Fruit fly (Drosophila melanogaster) whole organism, wandering third instar larva: Measurements from ENCODE around the gene CG43402.

Experiments
- Abd-B ChIP-seq: fragments of >200 bp; optimal IDR thresholded peaks from 2 replicates; lab custom pipeline; 2017; ENCODE audit warnings: missing biosample characterization, missing genetic modification characterization
- CG32264 ChIP-seq: fragments of 200-800 bp; sonication (Bioruptor generic); optimal IDR thresholded peaks from 2 replicates; lab custom pipeline; 2016; ENCODE audit warnings: missing biosample characterization, missing genetic modification characterization
- CG9705 ChIP-seq: fragments of 200-800 bp; sonication (Bioruptor generic); optimal IDR thresholded peaks from 2 replicates; lab custom pipeline; 2018; ENCODE audit warnings: missing biosample characterization, mild to moderate bottlenecking, missing genetic modification characterization
- CrebA ChIP-seq: fragments of 200-800 bp; sonication (Bioruptor generic); optimal IDR thresholded peaks from 2 replicates; lab custom pipeline; 2016; ENCODE audit warnings: missing biosample characterization, mild to moderate bottlenecking, missing genetic modification characterization, borderline replicate concordance
- Dif ChIP-seq: fragments of 200-275, 200-300 bp; sonication (Bioruptor generic); optimal IDR thresholded peaks from 2 replicates; lab custom pipeline; 2018; ENCODE audit warnings: missing biosample characterization, missing genetic modification characterization; ENCODE audit not compliant: partially characterized antibody
- GATAd ChIP-seq: sonication (Bioruptor generic); optimal IDR thresholded peaks from 2 replicates; lab custom pipeline; 2016; ENCODE audit warnings: missing biosample characterization, missing genetic modification characterization
- HLH106 ChIP-seq: fragments of 200-800 bp; optimal IDR thresholded peaks from 3 replicates; lab custom pipeline; 2019; ENCODE audit warnings: missing biosample characterization, mild to moderate bottlenecking, missing genetic modification characterization, moderate library complexity
- Hr78 ChIP-seq: fragments of >200 bp; optimal IDR thresholded peaks from 2 replicates; lab custom pipeline; 2017; ENCODE audit warnings: missing biosample characterization, missing genetic modification characterization
- Hr83 ChIP-seq: fragments of 200-300 bp; sonication (Bioruptor generic); optimal IDR thresholded peaks from 2 replicates; lab custom pipeline; 2016; ENCODE audit warnings: missing biosample characterization, mild to moderate bottlenecking, missing genetic modification characterization, moderate library complexity; ENCODE audit not compliant: poor library complexity, severe bottlenecking
- Jra ChIP-seq: sonication (Bioruptor generic); optimal IDR thresholded peaks from 2 replicates; lab custom pipeline; 2016; ENCODE audit warnings: missing biosample characterization, missing genetic modification characterization
- Mio ChIP-seq: sonication (Bioruptor generic); optimal IDR thresholded peaks from 2 replicates; lab custom pipeline; 2016; ENCODE audit warnings: missing biosample characterization, missing genetic modification characterization
- Myc ChIP-seq: fragments of >200 bp; optimal IDR thresholded peaks from 2 replicates; lab custom pipeline; 2017
- OdsH ChIP-seq: fragments of 200-800 bp; sonication (Bioruptor generic); optimal IDR thresholded peaks from 2 replicates; lab custom pipeline; 2016; ENCODE audit warnings: missing biosample characterization, mild to moderate bottlenecking, missing genetic modification characterization
- Rel ChIP-seq, 2 experiments: fragments of 200-800 bp; sonication (Bioruptor generic) in 1 of 2; optimal IDR thresholded peaks; 2 replicates in 1 of 2; 3 replicates in 1 of 2; lab custom pipeline; 2016 to 2019; ENCODE audit warnings: mild to moderate bottlenecking in 2 of 2, missing biosample characterization in 2 of 2, missing genetic modification characterization in 2 of 2, moderate library complexity in 1 of 2
- Sp1 ChIP-seq: fragments of 200-800 bp; sonication (Bioruptor generic); optimal IDR thresholded peaks from 3 replicates; lab custom pipeline; 2019; ENCODE audit warnings: missing biosample characterization, mild to moderate bottlenecking, missing genetic modification characterization, moderate library complexity
- Vsx2 ChIP-seq: fragments of 200-300, 225-300 bp; sonication (Bioruptor generic); optimal IDR thresholded peaks from 2 replicates; lab custom pipeline; 2018; ENCODE audit warnings: missing biosample characterization, missing genetic modification characterization; ENCODE audit not compliant: partially characterized antibody
- br ChIP-seq: fragments of 200-800 bp; sonication (Bioruptor generic); optimal IDR thresholded peaks from 2 replicates; lab custom pipeline; 2016; ENCODE audit warnings: missing biosample characterization, missing genetic modification characterization
- brk ChIP-seq: fragments of 200-800 bp; sonication (Bioruptor generic); optimal IDR thresholded peaks from 2 replicates; lab custom pipeline; 2016; ENCODE audit warnings: missing biosample characterization, mild to moderate bottlenecking, missing genetic modification characterization
- dl ChIP-seq, 2 experiments: fragments of 175-275, 200-275 bp in 1 of 2; fragments of 200-275 bp in 1 of 2; sonication (Bioruptor generic); optimal IDR thresholded peaks; lab custom pipeline; 2018; ENCODE audit warnings: mild to moderate bottlenecking in 2 of 2, missing biosample characterization in 2 of 2, missing genetic modification characterization in 2 of 2, moderate library complexity in 2 of 2; ENCODE audit not compliant: partially characterized antibody in 2 of 2, insufficient read depth in 1 of 2
- dmrt93B ChIP-seq: fragments of 200-800 bp; sonication (Bioruptor generic); optimal IDR thresholded peaks from 2 replicates; lab custom pipeline; 2018; ENCODE audit warnings: missing biosample characterization, mild to moderate bottlenecking, missing genetic modification characterization
- dsf ChIP-seq: sonication (Bioruptor generic); optimal IDR thresholded peaks from 2 replicates; lab custom pipeline; 2016; ENCODE audit warnings: missing biosample characterization, missing genetic modification characterization, borderline replicate concordance
- ey ChIP-seq: fragments of 200-800 bp; sonication (Bioruptor generic); optimal IDR thresholded peaks from 2 replicates; lab custom pipeline; 2016; ENCODE audit warnings: missing biosample characterization, missing genetic modification characterization
- foxo ChIP-seq, 2 experiments: fragments of 200-800 bp; sonication (Bioruptor generic); optimal IDR thresholded peaks; 2 replicates in 1 of 2; 3 replicates in 1 of 2; lab custom pipeline; 2016 to 2017; ENCODE audit warnings: missing biosample characterization in 2 of 2, missing genetic modification characterization in 2 of 2
- fru ChIP-seq: fragments of 200-800 bp; sonication (Bioruptor generic); optimal IDR thresholded peaks from 3 replicates; lab custom pipeline; 2016; ENCODE audit warnings: missing biosample characterization, mild to moderate bottlenecking, missing genetic modification characterization
- h ChIP-seq: fragments of 200-800 bp; sonication (Bioruptor generic); optimal IDR thresholded peaks from 3 replicates; lab custom pipeline; 2016; ENCODE audit warnings: missing biosample characterization, mild to moderate bottlenecking, missing genetic modification characterization
- lola ChIP-seq: fragments of >200 bp; optimal IDR thresholded peaks from 2 replicates; lab custom pipeline; 2017; ENCODE audit warnings: missing biosample characterization, missing genetic modification characterization
- pan ChIP-seq: fragments of >200 bp; optimal IDR thresholded peaks from 2 replicates; lab custom pipeline; 2017
- psq ChIP-seq: fragments of 200-800 bp; sonication (Bioruptor generic); optimal IDR thresholded peaks from 3 replicates; lab custom pipeline; 2017; ENCODE audit warnings: missing biosample characterization, mild to moderate bottlenecking, missing genetic modification characterization, moderate library complexity
- rgr ChIP-seq: fragments of 200-800 bp; sonication (Bioruptor generic); optimal IDR thresholded peaks from 3 replicates; lab custom pipeline; 2016; ENCODE audit warnings: missing biosample characterization, mild to moderate bottlenecking, missing genetic modification characterization
- sage ChIP-seq: fragments of 200-800 bp; sonication (Bioruptor generic); optimal IDR thresholded peaks from 2 replicates; lab custom pipeline; 2016; ENCODE audit warnings: missing biosample characterization, mild to moderate bottlenecking, missing genetic modification characterization
- sv ChIP-seq: fragments of 200-800 bp; sonication (Bioruptor generic); optimal IDR thresholded peaks from 3 replicates; lab custom pipeline; 2016; ENCODE audit warnings: missing biosample characterization, missing genetic modification characterization
- usp ChIP-seq: fragments of >200 bp; optimal IDR thresholded peaks from 2 replicates; lab custom pipeline; 2017; ENCODE audit warnings: missing biosample characterization, missing genetic modification characterization
- woc ChIP-seq: sonication (Bioruptor generic); optimal IDR thresholded peaks from 2 replicates; lab custom pipeline; 2016; ENCODE audit warnings: missing biosample characterization, mild to moderate bottlenecking, missing genetic modification characterization

Gene CG43402

DNA sequence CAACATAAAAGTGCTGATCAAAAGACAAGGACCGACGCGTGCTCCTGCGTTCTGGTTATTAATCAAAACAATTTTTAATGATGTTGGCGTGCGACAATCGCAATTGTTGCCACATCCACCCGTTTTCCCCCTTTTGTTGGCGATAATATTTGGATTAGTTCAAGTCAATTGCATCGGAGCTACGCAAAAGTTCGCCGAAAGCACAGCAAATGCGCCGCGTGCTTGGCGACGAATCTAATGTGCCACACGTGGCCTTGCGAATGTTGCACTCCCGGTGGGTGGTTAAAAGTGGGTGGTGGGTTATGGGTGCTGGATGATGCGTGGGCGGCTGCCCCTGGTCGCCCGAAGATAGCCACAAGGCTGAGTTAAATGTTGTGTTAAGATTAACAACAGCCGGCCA lies 5.2 kb downstream of the CG43402 start:
- TF ChIP-seq Hr78 (GFP tag; lab: Kevin White, UChicago) (no peak), Sp1 (GFP tag; lab: Kevin White, UChicago) (no peak), sv (GFP tag; lab: Kevin White, UChicago) (no peak)

DNA sequence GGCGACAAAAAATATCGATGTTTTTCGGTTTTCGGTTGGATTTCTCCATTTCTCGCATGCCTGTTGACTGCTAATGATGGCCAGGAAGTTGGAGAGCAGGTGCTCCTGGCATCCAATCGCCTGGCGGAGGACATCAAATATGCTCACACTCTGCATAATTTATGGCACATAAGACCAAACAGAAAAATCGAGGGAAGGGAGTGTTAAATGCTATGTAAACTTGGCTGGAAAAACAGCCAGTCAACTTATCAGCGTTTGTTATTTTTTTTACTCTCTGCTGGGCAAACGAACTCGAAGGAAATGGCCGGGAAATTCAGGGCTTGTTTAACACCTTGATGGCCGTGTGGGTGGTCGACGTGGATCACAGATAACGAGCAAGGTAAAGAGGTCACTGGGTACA lies 5.8 kb downstream of the CG43402 start:
- TF ChIP-seq woc (GFP tag; lab: Kevin White, UChicago) (no peak), HLH106 (tag; lab: Kevin White, UChicago) (no peak), Dif (GFP tag; lab: Kevin White, UChicago) (no peak), fru (GFP tag; lab: Kevin White, UChicago) (no peak), Jra (GFP tag; lab: Kevin White, UChicago) (no peak), h (no peak)

DNA sequence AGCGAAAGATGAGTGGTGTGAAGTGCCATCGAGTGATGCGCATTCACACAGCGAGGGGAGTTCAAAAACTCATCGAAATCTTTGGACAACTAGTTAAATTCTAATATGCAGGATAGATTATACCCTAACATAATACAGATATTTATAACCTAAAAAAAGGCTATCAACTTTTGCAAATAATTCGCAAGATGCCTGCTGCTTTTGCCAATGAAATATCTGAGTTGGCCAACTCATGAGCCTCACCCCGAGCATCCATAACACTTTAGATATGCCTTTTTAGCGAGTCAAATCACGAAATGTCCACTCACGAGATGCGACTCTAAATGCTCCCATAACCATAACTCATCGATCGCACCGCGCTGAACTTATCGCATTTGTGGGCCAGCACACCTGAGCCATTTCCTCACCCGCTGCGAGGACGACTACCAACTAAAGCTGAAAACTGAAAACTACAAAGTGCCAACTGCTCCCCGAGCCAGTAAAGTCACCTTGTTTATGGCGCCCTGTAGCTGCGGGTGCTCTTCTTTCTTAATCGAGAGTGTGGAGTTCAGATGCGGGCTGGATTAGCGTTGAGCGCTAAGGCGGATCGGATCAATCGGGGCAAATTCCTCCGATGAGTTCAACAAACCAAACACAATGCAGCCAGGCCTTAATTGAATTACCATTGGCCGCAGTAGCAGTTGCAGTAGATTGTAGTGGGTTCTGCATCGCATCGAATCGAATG lies 7.5 kb downstream of the CG43402 start:
- TF ChIP-seq OdsH (GFP tag; lab: Kevin White, UChicago): no peak
- no peak for TF ChIP-seq Hr83 (GFP tag; lab: Kevin White, UChicago)
- TF ChIP-seq CG9705 (GFP tag; lab: Kevin White, UChicago): no peak
- TF ChIP-seq pan (lab: Kevin White, UChicago): no peak
- no peak for TF ChIP-seq dsf
- no peak for TF ChIP-seq CrebA (GFP tag; lab: Kevin White, UChicago)
- TF ChIP-seq brk (GFP tag; lab: Kevin White, UChicago): no peak
- TF ChIP-seq Vsx2 (GFP tag; lab: Kevin White, UChicago): no peak
- no peak for TF ChIP-seq Hr78 (GFP tag; lab: Kevin White, UChicago)
- TF ChIP-seq woc (GFP tag; lab: Kevin White, UChicago): no peak
- TF ChIP-seq CG32264 (GFP tag; lab: Kevin White, UChicago): no peak
- no peak for TF ChIP-seq Abd-B (GFP tag; lab: Kevin White, UChicago)

DNA sequence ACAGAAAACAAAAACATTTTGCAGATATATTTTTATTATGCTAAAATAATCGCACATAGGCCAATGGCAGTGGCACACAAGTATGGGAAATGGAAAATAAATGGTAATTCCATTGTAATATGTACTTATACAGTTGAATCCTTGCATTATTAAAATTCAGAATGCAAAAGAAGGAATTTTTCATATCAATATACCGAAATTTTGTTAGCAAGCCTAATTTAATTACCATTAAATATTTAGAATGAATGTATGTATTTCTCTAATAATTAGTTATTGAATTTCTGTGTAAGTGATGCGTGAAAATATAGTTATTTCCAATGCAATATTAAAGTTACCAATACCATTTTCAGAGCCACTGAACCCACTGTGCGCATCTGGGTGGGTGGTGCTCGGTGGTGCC lies 13.1 kb downstream of the CG43402 start:
- no peak for TF ChIP-seq psq (GFP tag; lab: Kevin White, UChicago)
- no peak for TF ChIP-seq Hr83 (GFP tag; lab: Kevin White, UChicago)
- TF ChIP-seq sv (GFP tag; lab: Kevin White, UChicago): no peak
- TF ChIP-seq dmrt93B (GFP tag; lab: Kevin White, UChicago): no peak
- no peak for TF ChIP-seq Myc (lab: Kevin White, UChicago)
- TF ChIP-seq Rel (GFP tag; optimal IDR thresholded peaks at IDR 0.05; lab: Kevin White, UChicago): no peak
- no peak for TF ChIP-seq Rel (tag; optimal IDR thresholded peaks at IDR 0.05; lab: Kevin White, UChicago)
- TF ChIP-seq rgr: no peak
- TF ChIP-seq lola (GFP tag; lab: Kevin White, UChicago): no peak
- TF ChIP-seq Sp1 (GFP tag; lab: Kevin White, UChicago): no peak
- TF ChIP-seq foxo (GFP tag; optimal IDR thresholded peaks at IDR 0.05; lab: Kevin White, UChicago): no peak
- no peak for TF ChIP-seq fru (GFP tag; lab: Kevin White, UChicago)
- TF ChIP-seq h: no peak
- no peak for TF ChIP-seq CG9705 (GFP tag; lab: Kevin White, UChicago)
- no peak for TF ChIP-seq sage (GFP tag; lab: Kevin White, UChicago)
- no peak for TF ChIP-seq Vsx2 (GFP tag; lab: Kevin White, UChicago)
- no peak for TF ChIP-seq Mio (GFP tag; lab: Kevin White, UChicago)
- no peak for TF ChIP-seq HLH106 (tag; lab: Kevin White, UChicago)
- TF ChIP-seq usp (GFP tag; lab: Kevin White, UChicago): no peak

DNA sequence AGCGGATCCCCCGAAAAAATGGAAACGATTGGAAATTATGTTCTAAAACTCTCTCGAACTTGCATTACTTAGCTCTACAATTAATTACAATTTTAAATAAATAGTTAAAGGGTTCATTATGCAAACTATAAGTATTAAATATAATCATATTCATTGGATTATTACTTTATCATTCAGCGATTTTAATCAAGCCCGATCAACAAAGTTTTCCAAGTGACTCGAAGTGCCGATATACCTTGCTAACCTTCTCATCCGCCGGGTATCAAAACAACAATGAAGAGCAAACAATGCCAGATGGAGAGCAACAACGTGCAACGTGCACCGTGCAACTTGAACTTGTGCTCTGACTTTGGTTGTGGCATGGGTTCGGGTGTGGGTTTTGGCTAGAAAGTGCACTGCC lies 13.9 kb downstream of the CG43402 start:
- TF ChIP-seq HLH106 (tag; lab: Kevin White, UChicago) (peak; percentile 47), fru (GFP tag; lab: Kevin White, UChicago) (no peak), GATAd (GFP tag; lab: Kevin White, UChicago) (no peak), usp (GFP tag; lab: Kevin White, UChicago) (no peak), Hr78 (GFP tag; lab: Kevin White, UChicago) (no peak), Sp1 (GFP tag; lab: Kevin White, UChicago) (peak; percentile 39), Rel (GFP tag; optimal IDR thresholded peaks at IDR 0.05; lab: Kevin White, UChicago) (no peak), Rel (tag; optimal IDR thresholded peaks at IDR 0.05; lab: Kevin White, UChicago) (no peak), OdsH (GFP tag; lab: Kevin White, UChicago) (peak; percentile 43), dmrt93B (GFP tag; lab: Kevin White, UChicago) (peak; percentile 22), Dif (GFP tag; lab: Kevin White, UChicago) (no peak), Abd-B (GFP tag; lab: Kevin White, UChicago) (no peak), psq (GFP tag; lab: Kevin White, UChicago) (peak; percentile 17), br (GFP tag; lab: Kevin White, UChicago) (no peak), Hr83 (GFP tag; lab: Kevin White, UChicago) (no peak), Mio (GFP tag; lab: Kevin White, UChicago) (no peak), ey (GFP tag; lab: Kevin White, UChicago) (peak; percentile 2), woc (GFP tag; lab: Kevin White, UChicago) (peak; percentile 4), CG9705 (GFP tag; lab: Kevin White, UChicago) (no peak), sage (GFP tag; lab: Kevin White, UChicago) (no peak), pan (lab: Kevin White, UChicago) (no peak), CrebA (GFP tag; lab: Kevin White, UChicago) (no peak), foxo (GFP tag; optimal IDR thresholded peaks at IDR 0.05; lab: Kevin White, UChicago) (peak in 1 of 2 experiments; percentile 35), brk (GFP tag; lab: Kevin White, UChicago) (no peak), Myc (lab: Kevin White, UChicago) (no peak), Vsx2 (GFP tag; lab: Kevin White, UChicago) (no peak), CG32264 (GFP tag; lab: Kevin White, UChicago) (no peak), dl (GFP tag; optimal IDR thresholded peaks at IDR 0.05; lab: Kevin White, UChicago; ENCODE audit: insufficient read depth in 1 of 2, partially characterized antibody in 2 of 2) (no peak), h (peak; percentile 53), rgr (peak; percentile 44), Jra (GFP tag; lab: Kevin White, UChicago) (no peak)
